Fruit fly (Drosophila melanogaster): ENCODE results near the gene COX5A.

The COX5A gene

DNA sequence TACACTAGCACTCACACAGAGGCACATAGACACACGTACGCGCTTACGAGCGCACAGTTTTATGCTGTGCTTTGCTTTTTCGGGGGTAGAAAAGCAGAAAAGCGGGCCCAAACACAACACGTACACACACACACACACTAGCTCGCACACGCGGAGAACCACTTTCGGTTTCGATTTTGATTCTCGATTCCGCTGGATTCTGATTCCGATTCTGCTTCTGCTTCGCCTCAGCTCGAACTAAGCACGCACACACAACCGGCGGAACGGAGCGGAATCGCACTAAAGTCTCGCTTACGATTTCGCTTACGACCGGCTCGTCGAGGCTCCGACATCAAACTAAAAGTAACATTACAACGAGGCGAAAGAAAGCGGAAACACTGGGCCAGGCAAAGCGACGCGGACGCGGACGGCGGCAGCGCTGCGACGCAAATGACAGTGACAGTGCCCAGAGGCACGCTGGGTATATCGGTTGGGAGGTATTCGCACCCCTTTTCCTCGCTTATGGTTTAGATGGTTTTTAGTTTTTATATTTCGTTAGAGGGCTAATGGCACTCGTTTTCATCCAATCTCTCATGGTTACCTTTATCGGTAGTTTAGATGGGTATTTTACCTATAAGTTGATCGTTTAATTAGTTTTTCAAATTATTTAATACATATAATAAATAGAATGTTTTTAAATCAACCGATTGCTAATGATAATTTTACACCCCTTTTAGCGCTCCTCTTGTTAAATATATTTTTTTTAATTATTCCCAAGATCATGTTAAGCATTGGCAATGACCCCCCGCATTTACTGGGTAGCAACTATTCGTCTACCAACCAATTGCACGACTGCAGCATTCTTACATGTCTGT, 40.9 kb upstream of the COX5A start (continued):
- TF ChIP-seq p53 (GFP tag; optimal IDR thresholded peaks at IDR 0.05) (no peak), CG7745 (tag; optimal IDR thresholded peaks at IDR 0.05) (peak; percentile 48), kay (GFP tag; optimal IDR thresholded peaks at IDR 0.05) (peak; percentile 13), toy (GFP tag; IDR thresholded peaks at IDR 0.05) (no peak), sens-2 (GFP tag; IDR thresholded peaks at IDR 0.05) (peak; percentile 49; the same call in 1 of the 2 replicates), CG12744 (GFP tag; optimal IDR thresholded peaks at IDR 0.05) (peak; percentile 37), jing (GFP tag; optimal IDR thresholded peaks at IDR 0.05) (no peak), E2f2 (GFP tag; IDR thresholded peaks at IDR 0.05) (peak; percentile 7; the same call in 1 of the 2 replicates), CG11504 (tag; optimal IDR thresholded peaks at IDR 0.05) (peak; percentile 76), dm (GFP tag; optimal IDR thresholded peaks at IDR 0.05) (peak; percentile 77), Dref (GFP tag; IDR thresholded peaks at IDR 0.05) (no peak), Adf1 (GFP tag; IDR thresholded peaks at IDR 0.05) (peak; percentile 96), D19A (tag; optimal IDR thresholded peaks at IDR 0.05) (peak; percentile 41), CG33557 (GFP tag; optimal IDR thresholded peaks at IDR 0.05) (peak; percentile 81), MBD-R2 (GFP tag; IDR thresholded peaks at IDR 0.05) (0 out of 2 replicates have a peak, but pooled peaks have one; percentile 8), ash1 (GFP tag; optimal IDR thresholded peaks at IDR 0.05) (no peak), gcm (GFP tag; optimal IDR thresholded peaks at IDR 0.05) (peak; percentile 26), unpg (GFP tag; optimal IDR thresholded peaks at IDR 0.05) (no peak), Blimp-1 (GFP tag; optimal IDR thresholded peaks at IDR 0.05) (peak; percentile 99), HmgZ (tag; optimal IDR thresholded peaks at IDR 0.05) (peak; percentile 9), amos (GFP tag; IDR thresholded peaks at IDR 0.05; ENCODE audit: partially characterized antibody) (peak; percentile 53), sisA (GFP tag; IDR thresholded peaks at IDR 0.05) (peak; percentile 62), dmrt99B (tag; optimal IDR thresholded peaks at IDR 0.05) (peak; percentile 65), CG5180 (GFP tag; optimal IDR thresholded peaks at IDR 0.05) (peak; percentile 95), vfl (GFP tag; optimal IDR thresholded peaks at IDR 0.05) (peak; percentile 16), BEAF-32 (GFP tag; optimal IDR thresholded peaks at IDR 0.05) (no peak), B-H2 (GFP tag; optimal IDR thresholded peaks at IDR 0.05) (no peak), CoRest (tag; optimal IDR thresholded peaks at IDR 0.05) (peak; percentile 84), HmgD (GFP tag; optimal IDR thresholded peaks at IDR 0.05) (peak; percentile 81), CG14014 (GFP tag; IDR thresholded peaks at IDR 0.05) (no peak; the same call in 1 of the 2 replicates), Max (GFP tag; optimal IDR thresholded peaks at IDR 0.05) (peak; percentile 15), jigr1 (GFP tag; IDR thresholded peaks at IDR 0.05) (no peak), CG11093 (GFP tag; IDR thresholded peaks at IDR 0.05) (peak; percentile 45; the same call in 1 of the 3 replicates), MTF-1 (GFP tag; optimal IDR thresholded peaks at IDR 0.05; ENCODE audit: borderline replicate concordance) (peak; percentile 39), chif (GFP tag; optimal IDR thresholded peaks at IDR 0.05) (peak; percentile 2 to 40), YL-1 (GFP tag; optimal IDR thresholded peaks at IDR 0.05) (peak; percentile 54), so (GFP tag; IDR thresholded peaks at IDR 0.05) (no peak), CG30403 (GFP tag; optimal IDR thresholded peaks at IDR 0.05) (peak; percentile 70), lmd (GFP tag; IDR thresholded peaks at IDR 0.05) (peak; percentile 70), CG15011 (GFP tag; optimal IDR thresholded peaks at IDR 0.05) (peak; percentile 44), CG31365 (tag; optimal IDR thresholded peaks at IDR 0.05) (no peak), lilli (GFP tag; optimal IDR thresholded peaks at IDR 0.05) (peak; percentile 39), Hmr (GFP tag; optimal IDR thresholded peaks at IDR 0.05) (peak; percentile 54), CG17385 (GFP tag; optimal IDR thresholded peaks at IDR 0.05) (peak; percentile 49), sc (optimal IDR thresholded peaks at IDR 0.05) (no peak), sc (GFP tag; optimal IDR thresholded peaks at IDR 0.05) (peak; percentile 87), mld (GFP tag; IDR thresholded peaks at IDR 0.05; ENCODE audit: partially characterized antibody) (no peak), sim (GFP tag; IDR thresholded peaks at IDR 0.05) (0 out of 2 replicates have a peak, but pooled peaks have one; percentile 26)

Data from whole organism, embryonic.